Fruit fly (Drosophila melanogaster) whole organism, embryonic: ENCODE data around the gene CG7714.

Experiments used
- Blimp-1 ChIP-seq: fragments of 200-800 bp; sonication (Bioruptor generic); optimal IDR thresholded peaks from 3 replicates; lab custom pipeline; 2018; ENCODE audit warnings: missing biosample characterization, missing genetic modification characterization, mild to moderate bottlenecking, moderate library complexity, missing genetic modification reagents
- C15 ChIP-seq: fragments of 200-800 bp; sonication (Bioruptor generic); IDR thresholded peaks from 3 replicates; pipeline ENCODE4 v1.3.6; 2022; ENCODE audit warnings: missing biosample characterization, missing genetic modification characterization
- CG10209 ChIP-seq: fragments of 200-800 bp; sonication (Bioruptor generic); optimal IDR thresholded peaks from 3 replicates; lab custom pipeline; 2017; ENCODE audit warnings: missing biosample characterization, mild to moderate bottlenecking, missing genetic modification characterization, missing genetic modification reagents
- CG10543 ChIP-seq: fragments of 200-800 bp; sonication (Bioruptor generic); optimal IDR thresholded peaks from 3 replicates; lab custom pipeline; 2017; ENCODE audit warnings: missing biosample characterization, mild to moderate bottlenecking, missing genetic modification characterization, moderate library complexity
- CG11093 ChIP-seq: fragments of 200-800 bp; sonication (Bioruptor generic); IDR thresholded peaks from 3 replicates; pipeline ENCODE4 v1.3.6; 2022; ENCODE audit warnings: missing biosample characterization, missing genetic modification characterization
- CG11695 ChIP-seq: fragments of 200-800 bp; sonication (Bioruptor generic); IDR thresholded peaks from 3 replicates; pipeline ENCODE4 v1.3.6; 2022; ENCODE audit warnings: missing biosample characterization, missing genetic modification characterization
- CG12659 ChIP-seq: fragments of 200-800 bp; sonication (Bioruptor generic); optimal IDR thresholded peaks from 3 replicates; lab custom pipeline; 2017; ENCODE audit warnings: mild to moderate bottlenecking, missing biosample characterization, missing genetic modification reagents, missing genetic modification characterization
- CG12942 ChIP-seq: fragments of 200-800 bp; sonication (Bioruptor generic); optimal IDR thresholded peaks from 3 replicates; lab custom pipeline; 2016; ENCODE audit warnings: missing biosample characterization, missing genetic modification characterization
- CG13424 ChIP-seq: fragments of 200-800 bp; sonication (Bioruptor generic); optimal IDR thresholded peaks from 2 replicates; lab custom pipeline; 2019; ENCODE audit warnings: missing biosample characterization, mild to moderate bottlenecking, missing genetic modification characterization, moderate library complexity
- CG13624 ChIP-seq: fragments of 200-800 bp; sonication (Bioruptor generic); optimal IDR thresholded peaks from 2 replicates; lab custom pipeline; 2016; ENCODE audit warnings: missing biosample characterization, missing genetic modification characterization
- CG17612 ChIP-seq: fragments of 200-800 bp; sonication (Bioruptor generic); IDR thresholded peaks from 2 replicates; pipeline ENCODE4 v1.3.6; 2022; ENCODE audit warnings: missing biosample characterization, missing genetic modification characterization
- CG17829 ChIP-seq: fragments of 200-800 bp; optimal IDR thresholded peaks from 2 replicates; lab custom pipeline; 2019; ENCODE audit warnings: missing biosample characterization, mild to moderate bottlenecking, missing genetic modification characterization, moderate library complexity
- CG2129 ChIP-seq: fragments of 200-800 bp; sonication (Bioruptor generic); IDR thresholded peaks from 2 replicates; pipeline ENCODE4 v1.3.6; 2022; ENCODE audit warnings: missing biosample characterization, missing genetic modification characterization; ENCODE audit not compliant: partially characterized antibody
- CG31365 ChIP-seq: fragments of 200-800 bp; sonication (Bioruptor generic); optimal IDR thresholded peaks from 2 replicates; lab custom pipeline; 2018; ENCODE audit warnings: missing biosample characterization, mild to moderate bottlenecking, missing genetic modification characterization
- CG4424 ChIP-seq: fragments of 200-800 bp; sonication (Bioruptor generic); optimal IDR thresholded peaks from 3 replicates; lab custom pipeline; 2016; ENCODE audit warnings: missing biosample characterization, missing genetic modification characterization
- CG4854 ChIP-seq: fragments of 200-800 bp; sonication (Bioruptor generic); optimal IDR thresholded peaks from 2 replicates; lab custom pipeline; 2016; ENCODE audit warnings: missing biosample characterization, missing genetic modification characterization, inconsistent platforms
- CG6689 ChIP-seq: fragments of 200-800 bp; sonication (Bioruptor generic); IDR thresholded peaks from 2 replicates; pipeline ENCODE4 v1.3.6; 2022; ENCODE audit warnings: missing biosample characterization, missing genetic modification characterization
- CG7556 ChIP-seq: fragments of 200-800 bp; sonication (Bioruptor generic); optimal IDR thresholded peaks from 2 replicates; lab custom pipeline; 2017; ENCODE audit warnings: missing biosample characterization, mild to moderate bottlenecking, missing genetic modification characterization
- CG9876 ChIP-seq: fragments of 200-800 bp; sonication (Bioruptor generic); optimal IDR thresholded peaks from 2 replicates; lab custom pipeline; 2016; ENCODE audit warnings: missing biosample characterization, missing genetic modification characterization
- Dek ChIP-seq: fragments of 200-800 bp; sonication (Bioruptor generic); optimal IDR thresholded peaks from 3 replicates; lab custom pipeline; 2019; ENCODE audit warnings: missing biosample characterization, mild to moderate bottlenecking, missing genetic modification characterization, moderate library complexity
- H2.0 ChIP-seq: fragments of 200-800 bp; sonication (Bioruptor generic); IDR thresholded peaks from 2 replicates; pipeline ENCODE4 v1.3.6; 2022; ENCODE audit warnings: missing biosample characterization, missing genetic modification characterization
- Hr78 ChIP-seq, 2 experiments: fragments of 200-800 bp in 1 of 2; fragments of >200 bp in 1 of 2; sonication (Bioruptor generic) in 1 of 2; optimal IDR thresholded peaks; 2 replicates each; lab custom pipeline; 2017 to 2019; ENCODE audit warnings: missing biosample characterization in 2 of 2, missing genetic modification characterization in 2 of 2, mild to moderate bottlenecking in 1 of 2, moderate library complexity in 1 of 2
- Kr ChIP-seq: fragments of 200-800 bp; sonication (Bioruptor generic); optimal IDR thresholded peaks from 2 replicates; lab custom pipeline; 2017; ENCODE audit warnings: missing biosample characterization, mild to moderate bottlenecking, missing genetic modification characterization
- Lpt ChIP-seq: fragments of >200 bp; optimal IDR thresholded peaks from 2 replicates; lab custom pipeline; 2018; ENCODE audit warnings: missing biosample characterization, missing genetic modification characterization
- Nf-YA ChIP-seq: fragments of 200-800 bp; sonication (Bioruptor generic); IDR thresholded peaks from 2 replicates; pipeline ENCODE4 v1.3.6; 2022; ENCODE audit warnings: missing biosample characterization, missing genetic modification characterization
- Nf-YC ChIP-seq: fragments of 200-800 bp; optimal IDR thresholded peaks from 3 replicates; lab custom pipeline; 2019; ENCODE audit warnings: missing biosample characterization, mild to moderate bottlenecking, missing genetic modification characterization, moderate library complexity
- Stat92E ChIP-seq, 3 experiments: fragments of >200 bp in 2 of 3; fragments of 200-800 bp in 1 of 3; sonication (Bioruptor generic) in 1 of 3; optimal IDR thresholded peaks; 2 replicates each; lab custom pipeline; 2017 to 2019; ENCODE audit warnings: missing biosample characterization in 3 of 3, missing genetic modification characterization in 3 of 3, mild to moderate bottlenecking in 1 of 3, moderate library complexity in 1 of 3
- Tbp ChIP-seq: fragments of >200 bp; optimal IDR thresholded peaks from 2 replicates; lab custom pipeline; 2018; ENCODE audit warnings: missing biosample characterization, missing genetic modification characterization
- YL-1 ChIP-seq: fragments of 200-800 bp; sonication (Bioruptor generic); optimal IDR thresholded peaks from 3 replicates; lab custom pipeline; 2017; ENCODE audit warnings: missing biosample characterization, mild to moderate bottlenecking, missing genetic modification characterization
- abd-A ChIP-seq: fragments of 200-800 bp; sonication (Bioruptor generic); optimal IDR thresholded peaks from 3 replicates; lab custom pipeline; 2019; ENCODE audit warnings: missing biosample characterization, mild to moderate bottlenecking, missing genetic modification characterization, moderate library complexity
- bowl ChIP-seq: fragments of 200-800 bp; sonication (Bioruptor generic); IDR thresholded peaks from 2 replicates; pipeline ENCODE4 v1.3.6; 2022; ENCODE audit warnings: missing biosample characterization, missing genetic modification characterization
- br ChIP-seq: fragments of >200 bp; optimal IDR thresholded peaks from 2 replicates; lab custom pipeline; 2017
- cad ChIP-seq: fragments of >200 bp; optimal IDR thresholded peaks from 2 replicates; lab custom pipeline; 2017; ENCODE audit warnings: missing biosample characterization, missing genetic modification characterization
- cg ChIP-seq: fragments of 200-800 bp; sonication (Bioruptor generic); optimal IDR thresholded peaks from 3 replicates; lab custom pipeline; 2019; ENCODE audit warnings: missing biosample characterization, mild to moderate bottlenecking, missing genetic modification characterization, moderate library complexity
- dimm ChIP-seq: fragments of 200-800 bp; sonication (Bioruptor generic); IDR thresholded peaks from 2 replicates; pipeline ENCODE4 v1.3.6; 2022; ENCODE audit warnings: missing biosample characterization, missing genetic modification characterization
- dysf ChIP-seq: fragments of 200-800 bp; sonication (Bioruptor generic); IDR thresholded peaks from 3 replicates; pipeline ENCODE4 v1.3.6; 2022; ENCODE audit warnings: missing biosample characterization, missing genetic modification characterization
- fd3F ChIP-seq: fragments of 200-800 bp; sonication (Bioruptor generic); optimal IDR thresholded peaks from 2 replicates; lab custom pipeline; 2018; ENCODE audit warnings: missing biosample characterization, mild to moderate bottlenecking, missing genetic modification characterization, moderate library complexity
- fu2 ChIP-seq: fragments of 200-800 bp; sonication (Bioruptor generic); optimal IDR thresholded peaks from 2 replicates; lab custom pipeline; 2016; ENCODE audit warnings: missing biosample characterization, missing genetic modification characterization
- lbe ChIP-seq: fragments of 200-800 bp; sonication (Bioruptor generic); optimal IDR thresholded peaks from 2 replicates; lab custom pipeline; 2016; ENCODE audit warnings: missing biosample characterization, mild to moderate bottlenecking, missing genetic modification characterization
- mld ChIP-seq: fragments of 200-800 bp; sonication (Bioruptor generic); IDR thresholded peaks from 3 replicates; pipeline ENCODE4 v1.3.6; 2022; ENCODE audit warnings: missing biosample characterization, missing genetic modification characterization; ENCODE audit not compliant: partially characterized antibody
- nau ChIP-seq: fragments of 200-800 bp; sonication (Bioruptor generic); optimal IDR thresholded peaks from 3 replicates; lab custom pipeline; 2017; ENCODE audit warnings: missing biosample characterization, mild to moderate bottlenecking, missing genetic modification characterization, missing genetic modification reagents
- org-1 ChIP-seq: fragments of 200-800 bp; sonication (Bioruptor generic); optimal IDR thresholded peaks from 2 replicates; lab custom pipeline; 2017; ENCODE audit warnings: missing biosample characterization, missing genetic modification characterization
- otp ChIP-seq: fragments of 200-800 bp; sonication (Bioruptor generic); IDR thresholded peaks from 3 replicates; pipeline ENCODE4, ENCODE4 v1.3.6; 2022; ENCODE audit warnings: missing biosample characterization, missing genetic modification characterization
- pita ChIP-seq: fragments of 200-800 bp; sonication (Bioruptor generic); optimal IDR thresholded peaks from 2 replicates; lab custom pipeline; 2017; ENCODE audit warnings: missing biosample characterization, mild to moderate bottlenecking, missing genetic modification characterization
- pzg ChIP-seq: fragments of 200-800 bp; sonication (Bioruptor generic); optimal IDR thresholded peaks from 3 replicates; lab custom pipeline; 2018; ENCODE audit warnings: missing biosample characterization, mild to moderate bottlenecking, missing genetic modification characterization, moderate library complexity
- sc ChIP-seq, 3 experiments: fragments of >200 bp in 2 of 3; fragments of 200-800 bp in 1 of 3; sonication (Bioruptor generic) in 1 of 3; optimal IDR thresholded peaks; 2 replicates in 2 of 3; 3 replicates in 1 of 3; lab custom pipeline; 2017; ENCODE audit warnings: mild to moderate bottlenecking in 1 of 3, missing biosample characterization in 1 of 3, missing genetic modification characterization in 1 of 3, missing genetic modification reagents in 1 of 3
- so ChIP-seq: fragments of 200-800 bp; sonication (Bioruptor generic); IDR thresholded peaks from 3 replicates; pipeline ENCODE4 v1.3.6; 2022; ENCODE audit warnings: missing biosample characterization, missing genetic modification characterization
- zfh1 ChIP-seq: fragments of 200-800 bp; sonication (Bioruptor generic); IDR thresholded peaks from 3 replicates; pipeline ENCODE4 v1.3.6; 2022; ENCODE audit warnings: missing biosample characterization, missing genetic modification characterization

Gene CG7714

dm6 chr3R:18739978-18740954 lies 14.0 kb upstream of the CG7714 start (continued):
- TF ChIP-seq dysf (GFP tag; lab: Robert Waterston, UW) (no peak), sc (optimal IDR thresholded peaks at IDR 0.05; lab: Kevin White, UChicago) (no peak), sc (GFP tag; optimal IDR thresholded peaks at IDR 0.05; lab: Kevin White, UChicago) (no peak), H2.0 (GFP tag; lab: Robert Waterston, UW) (0 out of 2 replicates have a peak, but pooled peaks have one; percentile 6), cg (GFP tag; lab: Kevin White, UChicago) (peak; percentile 3), Nf-YA (GFP tag; lab: Robert Waterston, UW) (no peak), cad (GFP tag; lab: Kevin White, UChicago) (no peak), Hr78 (GFP tag; optimal IDR thresholded peaks at IDR 0.05; lab: Kevin White, UChicago) (no peak), Tbp (GFP tag; lab: Kevin White, UChicago) (no peak), so (GFP tag; lab: Robert Waterston, UW) (0 out of 3 replicates have a peak, but pooled peaks have one; percentile 37), pzg (GFP tag; lab: Kevin White, UChicago) (no peak), CG10543 (peak; percentile 70), Dek (tag; lab: Kevin White, UChicago) (no peak), nau (no peak), CG31365 (tag; lab: Kevin White, UChicago) (no peak), CG6689 (GFP tag; lab: Robert Waterston, UW) (no peak), Blimp-1 (GFP tag; lab: Kevin White, UChicago) (no peak), Nf-YC (tag; lab: Kevin White, UChicago) (peak; percentile 67), pita (GFP tag; lab: Kevin White, UChicago) (no peak), fd3F (GFP tag; lab: Kevin White, UChicago) (no peak), lbe (GFP tag; lab: Kevin White, UChicago) (no peak), CG7556 (GFP tag; lab: Kevin White, UChicago) (no peak), YL-1 (GFP tag; lab: Kevin White, UChicago) (no peak), abd-A (tag; lab: Kevin White, UChicago) (peak; percentile 88), CG4854 (no peak), fu2 (GFP tag; lab: Kevin White, UChicago) (no peak), CG11695 (GFP tag; lab: Robert Waterston, UW) (no peak), otp (peak; percentile 62; the same call in 1 of the 3 replicates), CG17829 (no peak), dimm (GFP tag; lab: Robert Waterston, UW) (no peak), CG11093 (no peak), bowl (GFP tag; lab: Robert Waterston, UW) (no peak), CG9876 (GFP tag; lab: Kevin White, UChicago) (no peak), CG13624 (no peak), CG17612 (GFP tag; lab: Robert Waterston, UW) (no peak), br (lab: Kevin White, UChicago) (no peak), Stat92E (GFP tag; optimal IDR thresholded peaks at IDR 0.05; lab: Kevin White, UChicago) (peak in 1 of 3 experiments; percentile 32), mld (GFP tag; lab: Robert Waterston, UW) (no peak), CG12942 (no peak), CG2129 (GFP tag; lab: Robert Waterston, UW) (no peak), CG4424 (GFP tag; lab: Kevin White, UChicago) (no peak), CG13424 (tag; lab: Kevin White, UChicago) (no peak), org-1 (peak; percentile 5), Lpt (GFP tag; lab: Kevin White, UChicago) (no peak), zfh1 (0 out of 3 replicates have a peak, but pooled peaks have one; percentile 44), CG10209 (GFP tag; lab: Kevin White, UChicago) (no peak), C15 (GFP tag; lab: Robert Waterston, UW) (no peak), CG12659 (GFP tag; lab: Kevin White, UChicago) (no peak), Kr (no peak)
